Fruit fly (Drosophila melanogaster) whole organism, embryonic: ENCODE measurements around the gene hop.
A peak's percentile ranks its signal among the peaks of the same experiment; 100 is the strongest.

ENCODE experiments used
- ATbp ChIP-seq: fragments of 200-800 bp; sonication (Bioruptor generic); optimal IDR thresholded peaks from 2 replicates; lab custom pipeline; 2017; ENCODE audit warnings: missing biosample characterization, mild to moderate bottlenecking, missing genetic modification characterization, missing genetic modification reagents
- Ada2b ChIP-seq: fragments of 200-800 bp; sonication (Bioruptor generic); IDR thresholded peaks from 2 replicates; pipeline ENCODE4 v1.3.6; 2022; ENCODE audit warnings: missing biosample characterization, missing genetic modification characterization
- CG11696 ChIP-seq: fragments of 200-800 bp; sonication (Bioruptor generic); IDR thresholded peaks from 2 replicates; pipeline ENCODE4 v1.3.6; 2022; ENCODE audit warnings: missing biosample characterization, missing genetic modification characterization
- CG13296 ChIP-seq: fragments of 200-800 bp; sonication (Bioruptor generic); optimal IDR thresholded peaks from 3 replicates; lab custom pipeline; 2018; ENCODE audit warnings: missing biosample characterization, mild to moderate bottlenecking, missing genetic modification characterization
- CG14860 ChIP-seq: fragments of 200-800 bp; sonication (Bioruptor generic); IDR thresholded peaks from 3 replicates; pipeline ENCODE4 v1.3.6; 2022; ENCODE audit warnings: missing biosample characterization, missing genetic modification characterization; ENCODE audit not compliant: partially characterized antibody
- CG15479 ChIP-seq: fragments of 200-800 bp; sonication (Bioruptor generic); optimal IDR thresholded peaks from 3 replicates; lab custom pipeline; 2019; ENCODE audit warnings: missing biosample characterization, mild to moderate bottlenecking, missing genetic modification characterization, moderate library complexity
- CG16815 ChIP-seq: fragments of 200-800 bp; sonication (Bioruptor generic); optimal IDR thresholded peaks from 3 replicates; lab custom pipeline; 2017; ENCODE audit warnings: missing biosample characterization, mild to moderate bottlenecking, missing genetic modification characterization
- CG2129 ChIP-seq: fragments of 200-800 bp; sonication (Bioruptor generic); IDR thresholded peaks from 2 replicates; pipeline ENCODE4 v1.3.6; 2022; ENCODE audit warnings: missing biosample characterization, missing genetic modification characterization; ENCODE audit not compliant: partially characterized antibody
- CG3847 ChIP-seq: fragments of 200-800 bp; sonication (Bioruptor generic); IDR thresholded peaks from 2 replicates; pipeline ENCODE4 v1.3.6; 2022; ENCODE audit warnings: missing biosample characterization, missing genetic modification characterization
- CG6689 ChIP-seq: fragments of 200-800 bp; sonication (Bioruptor generic); IDR thresholded peaks from 2 replicates; pipeline ENCODE4 v1.3.6; 2022; ENCODE audit warnings: missing biosample characterization, missing genetic modification characterization
- CG6765 ChIP-seq: fragments of 200-800 bp; sonication (Bioruptor generic); optimal IDR thresholded peaks from 3 replicates; lab custom pipeline; 2017; ENCODE audit warnings: missing biosample characterization, mild to moderate bottlenecking, missing genetic modification characterization
- CG7357 ChIP-seq: fragments of 200-800 bp; sonication (Bioruptor generic); IDR thresholded peaks from 3 replicates; pipeline ENCODE4 v1.3.6; 2022; ENCODE audit warnings: missing biosample characterization, missing genetic modification characterization
- CG7786 ChIP-seq: fragments of 200-800 bp; sonication (Bioruptor generic); optimal IDR thresholded peaks from 2 replicates; lab custom pipeline; 2016; ENCODE audit warnings: missing biosample characterization, missing genetic modification characterization
- CG7839 ChIP-seq: fragments of 200-800 bp; sonication (Bioruptor generic); optimal IDR thresholded peaks from 3 replicates; lab custom pipeline; 2018; ENCODE audit warnings: missing biosample characterization, mild to moderate bottlenecking, missing genetic modification characterization, moderate library complexity
- CG8290 ChIP-seq, 3 experiments: fragments of 200-800 bp; sonication (Bioruptor generic); optimal IDR thresholded peaks; 2 replicates each; lab custom pipeline; 2016 to 2019; ENCODE audit warnings: missing biosample characterization in 3 of 3, missing genetic modification characterization in 3 of 3, mild to moderate bottlenecking in 2 of 3, moderate library complexity in 1 of 3
- CG9609 ChIP-seq: fragments of 200-800 bp; sonication (Bioruptor generic); optimal IDR thresholded peaks from 3 replicates; lab custom pipeline; 2016; ENCODE audit warnings: missing biosample characterization, missing genetic modification characterization
- CTCF ChIP-seq: fragments of 200-800 bp; sonication (Bioruptor generic); optimal IDR thresholded peaks from 2 replicates; lab custom pipeline; 2017; ENCODE audit warnings: missing biosample characterization, mild to moderate bottlenecking, missing genetic modification characterization, moderate library complexity
- D ChIP-seq, 2 experiments: fragments of 200-800 bp in 1 of 2; fragments of >200 bp in 1 of 2; sonication (Bioruptor generic) in 1 of 2; optimal IDR thresholded peaks; 2 replicates in 1 of 2; 3 replicates in 1 of 2; lab custom pipeline; 2017; ENCODE audit warnings: mild to moderate bottlenecking in 1 of 2, missing biosample characterization in 1 of 2, missing genetic modification characterization in 1 of 2, missing genetic modification reagents in 1 of 2
- Dip2 ChIP-seq: fragments of 200-800 bp; sonication (Bioruptor generic); IDR thresholded peaks from 2 replicates; pipeline ENCODE4 v1.3.6; 2022; ENCODE audit warnings: missing biosample characterization, missing genetic modification characterization
- Dll ChIP-seq: fragments of 200-800 bp; sonication (Bioruptor generic); IDR thresholded peaks from 4 replicates; pipeline ENCODE4 v1.3.6; 2022; ENCODE audit warnings: missing biosample characterization, missing genetic modification characterization; ENCODE audit not compliant: partially characterized antibody
- Fer2 ChIP-seq: fragments of 200-800 bp; sonication (Bioruptor generic); optimal IDR thresholded peaks from 2 replicates; lab custom pipeline; 2018; ENCODE audit warnings: missing biosample characterization, mild to moderate bottlenecking, missing genetic modification characterization, moderate library complexity
- H15 ChIP-seq: fragments of 200-800 bp; sonication (Bioruptor generic); IDR thresholded peaks from 3 replicates; pipeline ENCODE4 v1.3.6; 2022; ENCODE audit warnings: missing biosample characterization, missing genetic modification characterization
- Kr ChIP-seq: fragments of 200-800 bp; sonication (Bioruptor generic); optimal IDR thresholded peaks from 2 replicates; lab custom pipeline; 2017; ENCODE audit warnings: missing biosample characterization, mild to moderate bottlenecking, missing genetic modification characterization
- Med ChIP-seq: fragments of 200-800 bp; sonication (Bioruptor generic); peaks from one replicate; lab custom pipeline; 2016; ENCODE audit warnings: missing biosample characterization, missing genetic modification characterization, mild to moderate bottlenecking, inconsistent platforms, moderate library complexity
- Nf-YC ChIP-seq: fragments of 200-800 bp; optimal IDR thresholded peaks from 3 replicates; lab custom pipeline; 2019; ENCODE audit warnings: missing biosample characterization, mild to moderate bottlenecking, missing genetic modification characterization, moderate library complexity
- ac ChIP-seq: fragments of 200-800 bp; sonication (Bioruptor generic); optimal IDR thresholded peaks from 3 replicates; lab custom pipeline; 2017; ENCODE audit warnings: missing biosample characterization, mild to moderate bottlenecking, missing genetic modification characterization
- aop ChIP-seq: fragments of 200-800 bp; sonication (Bioruptor generic); IDR thresholded peaks from 2 replicates; pipeline ENCODE4 v1.3.6; 2022; ENCODE audit warnings: missing biosample characterization, missing genetic modification characterization
- ap ChIP-seq: fragments of 200-800 bp; sonication (Bioruptor generic); IDR thresholded peaks from 2 replicates; pipeline ENCODE4 v1.3.6; 2022; ENCODE audit warnings: missing biosample characterization, missing genetic modification characterization
- ash1 ChIP-seq: fragments of 200-800 bp; sonication (Bioruptor generic); optimal IDR thresholded peaks from 2 replicates; lab custom pipeline; 2018; ENCODE audit warnings: missing biosample characterization, mild to moderate bottlenecking, missing genetic modification characterization
- bsh ChIP-seq, 2 experiments: fragments of 200-800 bp; sonication (Bioruptor generic); optimal IDR thresholded peaks; 2 replicates each; lab custom pipeline; 2017 to 2018; ENCODE audit warnings: mild to moderate bottlenecking in 2 of 2, missing biosample characterization in 2 of 2, missing genetic modification characterization in 2 of 2, moderate library complexity in 1 of 2
- cad ChIP-seq: fragments of >200 bp; optimal IDR thresholded peaks from 2 replicates; lab custom pipeline; 2017; ENCODE audit warnings: missing biosample characterization, missing genetic modification characterization
- chn ChIP-seq: fragments of 200-800 bp; sonication (Bioruptor generic); optimal IDR thresholded peaks from 2 replicates; lab custom pipeline; 2016; ENCODE audit warnings: missing biosample characterization, missing genetic modification characterization
- crc ChIP-seq: fragments of 200-800 bp; sonication (Bioruptor generic); optimal IDR thresholded peaks from 2 replicates; lab custom pipeline; 2016; ENCODE audit warnings: missing biosample characterization, missing genetic modification characterization
- lmd ChIP-seq: fragments of 200-800 bp; sonication (Bioruptor generic); IDR thresholded peaks from 2 replicates; pipeline ENCODE4 v1.3.6; 2022; ENCODE audit warnings: missing biosample characterization, missing genetic modification characterization
- mirr ChIP-seq: fragments of 200-800 bp; sonication (Bioruptor generic); optimal IDR thresholded peaks from 3 replicates; lab custom pipeline; 2018; ENCODE audit warnings: missing biosample characterization, mild to moderate bottlenecking, missing genetic modification characterization
- nerfin-1 ChIP-seq: fragments of 200-800 bp; sonication (Bioruptor generic); optimal IDR thresholded peaks from 3 replicates; lab custom pipeline; 2019; ENCODE audit warnings: missing biosample characterization, mild to moderate bottlenecking, missing genetic modification characterization, moderate library complexity
- nerfin-2 ChIP-seq: fragments of 200-800 bp; sonication (Bioruptor generic); IDR thresholded peaks from 2 replicates; pipeline ENCODE4 v1.3.6; 2022; ENCODE audit warnings: missing biosample characterization, missing genetic modification characterization; ENCODE audit not compliant: partially characterized antibody
- odd ChIP-seq: fragments of 200-800 bp; sonication (Bioruptor generic); optimal IDR thresholded peaks from 2 replicates; lab custom pipeline; 2017; ENCODE audit warnings: missing biosample characterization, mild to moderate bottlenecking, missing genetic modification characterization
- pan ChIP-seq, 4 experiments: fragments of >200 bp in 3 of 4; fragments of 200-800 bp in 1 of 4; sonication (Bioruptor generic) in 1 of 4; optimal IDR thresholded peaks in 3 of 4; IDR thresholded peaks in 1 of 4; 2 replicates each; pipeline versions ENCODE4 v1.3.6 to Lab custom; 2017 to 2022; ENCODE audit warnings: missing biosample characterization in 2 of 4, missing genetic modification characterization in 2 of 4, mixed read lengths in 1 of 4
- sens ChIP-seq: fragments of 200-800 bp; sonication (Bioruptor generic); peaks from one replicate; lab custom pipeline; 2016; ENCODE audit warnings: missing biosample characterization, missing genetic modification characterization
- sob ChIP-seq: fragments of 200-800 bp; sonication (Bioruptor generic); IDR thresholded peaks from 2 replicates; pipeline ENCODE4 v1.3.6; 2022; ENCODE audit warnings: missing biosample characterization, missing genetic modification characterization
- sqz ChIP-seq: fragments of 200-800 bp; sonication (Bioruptor generic); optimal IDR thresholded peaks from 3 replicates; lab custom pipeline; 2018; ENCODE audit warnings: missing biosample characterization, mild to moderate bottlenecking, missing genetic modification characterization
- tll ChIP-seq, 2 experiments: fragments of 200-800 bp in 1 of 2; fragments of >200 bp in 1 of 2; sonication (Bioruptor generic) in 1 of 2; optimal IDR thresholded peaks; 2 replicates each; lab custom pipeline; 2017 to 2019; ENCODE audit warnings: missing biosample characterization in 2 of 2, missing genetic modification characterization in 2 of 2, mild to moderate bottlenecking in 1 of 2, moderate library complexity in 1 of 2
- tna ChIP-seq: fragments of 200-800 bp; sonication (Bioruptor generic); IDR thresholded peaks from 2 replicates; pipeline ENCODE4 v1.3.6; 2022; ENCODE audit warnings: missing biosample characterization, missing genetic modification characterization; ENCODE audit not compliant: partially characterized antibody
- tup ChIP-seq: fragments of 200-800 bp; sonication (Bioruptor generic); optimal IDR thresholded peaks from 2 replicates; lab custom pipeline; 2016; ENCODE audit warnings: missing biosample characterization, mild to moderate bottlenecking, missing genetic modification characterization, moderate library complexity
- twi ChIP-seq: fragments of 200-800 bp; optimal IDR thresholded peaks from 2 replicates; lab custom pipeline; 2019; ENCODE audit warnings: missing biosample characterization, mild to moderate bottlenecking, missing genetic modification characterization, moderate library complexity
- unpg ChIP-seq: fragments of 200-800 bp; sonication (Bioruptor generic); optimal IDR thresholded peaks from 3 replicates; lab custom pipeline; 2018; ENCODE audit warnings: missing biosample characterization, mild to moderate bottlenecking, missing genetic modification characterization, moderate library complexity

Gene hop

DNA sequence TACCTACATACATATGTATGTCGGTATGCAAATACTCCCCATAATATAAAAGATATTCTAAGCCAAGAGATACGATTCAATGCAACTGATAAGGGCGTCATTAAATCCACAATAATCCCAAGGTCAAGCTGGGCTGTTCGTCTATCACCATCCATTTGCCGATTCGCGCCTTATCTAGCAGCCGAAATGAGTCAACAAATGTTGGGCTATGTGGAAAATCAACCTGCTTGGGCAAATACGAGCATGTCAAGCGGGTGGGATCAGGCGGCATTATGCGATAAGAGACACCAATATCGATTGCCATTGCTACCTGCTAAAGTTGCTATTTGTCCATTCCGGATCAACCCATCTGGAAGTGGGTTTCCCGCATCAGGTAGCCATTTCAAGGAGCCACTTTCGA is 45.2 kb downstream of the hop start:
- TF ChIP-seq tup (GFP tag; lab: Kevin White, UChicago): no peak
- TF ChIP-seq CG9609 (GFP tag; lab: Kevin White, UChicago): no peak
- TF ChIP-seq Med (GFP tag; lab: Kevin White, UChicago): peak; percentile 53
- TF ChIP-seq Dll: no peak
- TF ChIP-seq H15 (GFP tag; lab: Robert Waterston, UW): no peak
- peak; percentile 45 for TF ChIP-seq sens (GFP tag; lab: Kevin White, UChicago)
- TF ChIP-seq CG14860 (GFP tag; lab: Robert Waterston, UW): no peak
- no peak for TF ChIP-seq nerfin-1 (tag; lab: Kevin White, UChicago)
- TF ChIP-seq Nf-YC (tag; lab: Kevin White, UChicago): no peak
- peak in 1 of 2 experiments; percentile 95 for TF ChIP-seq tll (GFP tag; optimal IDR thresholded peaks at IDR 0.05; lab: Kevin White, UChicago)
- no peak for TF ChIP-seq unpg (GFP tag; lab: Kevin White, UChicago)
- TF ChIP-seq bsh (GFP tag; optimal IDR thresholded peaks at IDR 0.05; lab: Kevin White, UChicago): no peak
- no peak for TF ChIP-seq nerfin-2 (GFP tag; lab: Robert Waterston, UW)
- no peak for TF ChIP-seq Fer2
- TF ChIP-seq crc (GFP tag; lab: Kevin White, UChicago): no peak
- peak; percentile 11 for TF ChIP-seq Kr
- peak; percentile 86 for TF ChIP-seq CG15479
- no peak for TF ChIP-seq mirr
- no peak for TF ChIP-seq sob
- TF ChIP-seq CG2129: no peak
- TF ChIP-seq pan (optimal IDR thresholded peaks at IDR 0.05; lab: Kevin White, UChicago): no peak
- no peak for TF ChIP-seq pan (GFP tag; optimal IDR thresholded peaks at IDR 0.05 in 1 of 2, IDR thresholded peaks at IDR 0.05 in 1 of 2)
- TF ChIP-seq CG16815 (GFP tag; lab: Kevin White, UChicago): no peak
- TF ChIP-seq D (optimal IDR thresholded peaks at IDR 0.05; lab: Kevin White, UChicago): peak; percentile 51
- TF ChIP-seq D (GFP tag; optimal IDR thresholded peaks at IDR 0.05; lab: Kevin White, UChicago): no peak
- TF ChIP-seq odd (GFP tag; lab: Kevin White, UChicago): no peak
- TF ChIP-seq CG7786: no peak
- TF ChIP-seq Ada2b: no peak
- TF ChIP-seq CG7357 (GFP tag; lab: Robert Waterston, UW): no peak

DNA sequence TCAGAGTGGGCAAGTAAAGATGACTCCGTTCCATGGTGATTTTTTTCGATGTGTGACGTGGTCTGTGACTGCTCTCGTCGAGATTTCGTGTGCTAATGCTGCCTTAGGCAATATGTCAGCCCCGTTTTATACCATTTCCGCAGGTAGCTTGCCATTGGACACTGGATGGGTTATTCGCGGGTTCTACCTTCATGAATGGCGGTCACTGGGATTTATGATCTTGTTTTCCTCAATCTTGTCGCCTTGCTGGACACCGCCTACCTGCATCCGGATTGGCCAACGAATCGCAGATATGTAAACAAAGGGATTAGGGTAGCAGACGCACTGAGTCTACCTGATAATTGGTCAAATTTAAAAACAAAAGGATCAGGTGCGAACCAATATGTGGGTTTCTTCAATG is 45.6 kb downstream of the hop start, which contains the start of gene sisA:
TSS of gene sisA (minus strand) at position 101 of the 400 bp plus-strand sequence.
- no peak for TF ChIP-seq CG3847 (GFP tag; lab: Robert Waterston, UW)
- peak; percentile 61 for TF ChIP-seq cad

dm6 chrX:11319916-11320315 is 48.0 kb downstream of the hop start:
- no peak for TF ChIP-seq CG7839
- peak; percentile 74 for TF ChIP-seq CTCF (GFP tag; lab: Kevin White, UChicago)
- peak; percentile 67 for TF ChIP-seq CG8290 (GFP tag; optimal IDR thresholded peaks at IDR 0.05; lab: Kevin White, UChicago)
- no peak for TF ChIP-seq CG8290 (tag; optimal IDR thresholded peaks at IDR 0.05; lab: Kevin White, UChicago)
- no peak for TF ChIP-seq ac (GFP tag; lab: Kevin White, UChicago)
- TF ChIP-seq Dip2 (GFP tag; lab: Robert Waterston, UW): peak; percentile 20; the same call in 1 of the 2 replicates
- TF ChIP-seq, all 482 proteins: peak for 3

dm6 chrX:11311108-11311507 is 56.8 kb downstream of the hop start, which contains the start of gene Ir10a:
Ir10a (minus strand) TSS chrX:11311208.
- TF ChIP-seq ap: no peak
- TF ChIP-seq CG6689: no peak
- no peak for TF ChIP-seq aop (GFP tag; lab: Robert Waterston, UW)
- TF ChIP-seq CG6765 (GFP tag; lab: Kevin White, UChicago): no peak
- no peak for TF ChIP-seq CG11696
- TF ChIP-seq chn: no peak
- no peak for TF ChIP-seq ash1
- no peak for TF ChIP-seq ATbp
- no peak for TF ChIP-seq lmd (GFP tag; lab: Robert Waterston, UW)
- no peak for TF ChIP-seq CG13296 (GFP tag; lab: Kevin White, UChicago)
- no peak for TF ChIP-seq sqz (GFP tag; lab: Kevin White, UChicago)
- TF ChIP-seq tna (GFP tag; lab: Robert Waterston, UW): no peak
- no peak for TF ChIP-seq twi (tag; lab: Kevin White, UChicago)
